Worm (Caenorhabditis elegans): ENCODE data around the gene dbt-1.

DNA sequence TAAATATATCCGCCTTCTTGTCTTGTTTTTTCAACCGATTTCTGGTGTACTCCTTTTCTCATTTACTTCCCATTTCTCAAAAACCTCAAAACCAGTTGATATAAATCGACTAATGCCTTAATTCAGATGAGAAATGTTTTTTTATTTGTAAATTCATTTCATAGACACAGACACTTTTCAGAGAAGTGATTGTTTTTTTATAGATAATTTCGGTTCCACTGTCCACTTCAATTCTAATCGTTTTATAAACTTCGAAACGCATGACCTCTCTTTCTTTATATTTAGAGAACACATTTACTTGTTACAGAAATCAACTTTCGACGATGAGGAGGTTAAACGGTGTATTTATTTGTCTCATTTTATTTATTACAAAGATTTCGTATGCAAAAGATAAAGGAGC lies 4.2 kb downstream of the dbt-1 start, which contains the start of gene ZK669.3:
- TF ChIP-seq nhr-11 (tag; optimal IDR thresholded peaks at IDR 0.05), result no peak
- no peak for TF ChIP-seq lin-35 (GFP tag; optimal IDR thresholded peaks at IDR 0.05)
- no peak for TF ChIP-seq isw-1 (GFP tag; IDR thresholded peaks at IDR 0.05)
- no peak for TF ChIP-seq unc-98 (GFP tag; IDR thresholded peaks at IDR 0.05)
- no peak for TF ChIP-seq nhr-47 (tag; optimal IDR thresholded peaks at IDR 0.05)
- no peak for TF ChIP-seq efl-3 (GFP tag; optimal IDR thresholded peaks at IDR 0.05)
- no peak for TF ChIP-seq lsy-2 (tag; optimal IDR thresholded peaks at IDR 0.05)
- no peak for TF ChIP-seq snpc-4 (tag; optimal IDR thresholded peaks at IDR 0.05)
- TF ChIP-seq pqm-1 (tag; optimal IDR thresholded peaks at IDR 0.05), result no peak
- TF ChIP-seq ets-5 (GFP tag; IDR thresholded peaks at IDR 0.05), result no peak
- TF ChIP-seq hlh-4 (tag; optimal IDR thresholded peaks at IDR 0.05), result no peak
- no peak for TF ChIP-seq mdl-1 (tag; optimal IDR thresholded peaks at IDR 0.05)
- no peak for TF ChIP-seq nhr-19 (GFP tag; conservative IDR thresholded peaks at IDR 0.05)
- TF ChIP-seq ztf-11 (tag; optimal IDR thresholded peaks at IDR 0.05), result no peak
